Fruit fly (Drosophila melanogaster): ENCODE data around the gene Acp95EF.
A peak's percentile ranks its signal among the peaks of the same experiment; 100 is the strongest.

The Acp95EF gene

dm6 chr3R:24188619-24189018 is 40.2 kb upstream of the Acp95EF start, which contains the start of gene CG5515 (continued):
- TF ChIP-seq CG12236 (GFP tag; optimal IDR thresholded peaks at IDR 0.05) (peak; percentile 32), Sry-β (GFP tag; optimal IDR thresholded peaks at IDR 0.05) (no peak), trem (tag; optimal IDR thresholded peaks at IDR 0.05) (peak; percentile 54), Fer1 (GFP tag; optimal IDR thresholded peaks at IDR 0.05) (peak; percentile 54), B-H1 (GFP tag; IDR thresholded peaks at IDR 0.05) (peak; percentile 61), Ets65A (GFP tag) (peak; percentile 97), CG14710 (tag; optimal IDR thresholded peaks at IDR 0.05) (peak; percentile 84), Scr (GFP tag; IDR thresholded peaks at IDR 0.05; ENCODE audit: partially characterized antibody) (peak; percentile 61), schlank (tag; optimal IDR thresholded peaks at IDR 0.05) (no peak), Ssrp (tag; optimal IDR thresholded peaks at IDR 0.05) (peak; percentile 86), pzg (GFP tag; optimal IDR thresholded peaks at IDR 0.05) (peak; percentile 57), Opbp (GFP tag; IDR thresholded peaks at IDR 0.05; ENCODE audit: partially characterized antibody) (peak; percentile 69), CG18619 (GFP tag; optimal IDR thresholded peaks at IDR 0.05) (peak; percentile 65), Rx (GFP tag; IDR thresholded peaks at IDR 0.05) (peak; percentile 70), ewg (GFP tag; optimal IDR thresholded peaks at IDR 0.05) (peak; percentile 62), ara (GFP tag; IDR thresholded peaks at IDR 0.05) (peak; percentile 80), D (optimal IDR thresholded peaks at IDR 0.05) (no peak), D (GFP tag; optimal IDR thresholded peaks at IDR 0.05) (peak; percentile 30), CG10543 (GFP tag; optimal IDR thresholded peaks at IDR 0.05) (peak; percentile 54), run (tag; optimal IDR thresholded peaks at IDR 0.05) (no peak), CG8924 (tag; optimal IDR thresholded peaks at IDR 0.05) (peak; percentile 77), Optix (GFP tag; IDR thresholded peaks at IDR 0.05) (peak; percentile 92), wor (GFP tag; IDR thresholded peaks at IDR 0.05) (peak; percentile 90), YL-1 (GFP tag; optimal IDR thresholded peaks at IDR 0.05) (peak; percentile 6), Dfd (GFP tag; optimal IDR thresholded peaks at IDR 0.05) (no peak), phol (tag; optimal IDR thresholded peaks at IDR 0.05) (peak; percentile 95), rib (GFP tag; IDR thresholded peaks at IDR 0.05) (no peak), CG9932 (GFP tag; IDR thresholded peaks at IDR 0.05) (peak; percentile 88), CG11247 (GFP tag; IDR thresholded peaks at IDR 0.05) (peak; percentile 78), CG4282 (GFP tag; optimal IDR thresholded peaks at IDR 0.05) (peak; percentile 78), Taf1 (GFP tag; IDR thresholded peaks at IDR 0.05) (peak; percentile 64; the same call in 1 of the 2 replicates), CG7987 (GFP tag; optimal IDR thresholded peaks at IDR 0.05) (peak; percentile 9), Hr51 (GFP tag; optimal IDR thresholded peaks at IDR 0.05) (peak; percentile 80 to 81), otp (GFP tag; IDR thresholded peaks at IDR 0.05) (peak; percentile 29; the same call in 1 of the 3 replicates), cas (GFP tag; IDR thresholded peaks at IDR 0.05) (0 out of 2 replicates have a peak, but pooled peaks have one; percentile 9), CG10654 (GFP tag; optimal IDR thresholded peaks at IDR 0.05) (peak; percentile 61), lilli (GFP tag; optimal IDR thresholded peaks at IDR 0.05) (peak; percentile 88), Sry-δ (GFP tag; optimal IDR thresholded peaks at IDR 0.05) (peak; percentile 54), ranshi (GFP tag; IDR thresholded peaks at IDR 0.05) (peak; percentile 40; the same call in 1 of the 2 replicates), so (GFP tag; IDR thresholded peaks at IDR 0.05) (peak; percentile 79; the same call in 1 of the 3 replicates), Max (GFP tag; optimal IDR thresholded peaks at IDR 0.05) (peak; percentile 71), CG6254 (GFP tag; optimal IDR thresholded peaks at IDR 0.05) (no peak), Deaf1 (tag; optimal IDR thresholded peaks at IDR 0.05) (no peak), CG8281 (tag; optimal IDR thresholded peaks at IDR 0.05) (no peak), exex (tag; optimal IDR thresholded peaks at IDR 0.05) (no peak), CG17568 (GFP tag; optimal IDR thresholded peaks at IDR 0.05) (no peak), CG14860 (GFP tag; IDR thresholded peaks at IDR 0.05; ENCODE audit: partially characterized antibody) (peak; percentile 80), CG7745 (tag; optimal IDR thresholded peaks at IDR 0.05) (no peak), CG11398 (GFP tag; optimal IDR thresholded peaks at IDR 0.05) (peak; percentile 53), CG14667 (GFP tag; IDR thresholded peaks at IDR 0.05) (no peak), Blimp-1 (GFP tag; optimal IDR thresholded peaks at IDR 0.05) (peak; percentile 80)

Data from whole organism, embryonic.